Worm (Caenorhabditis elegans) whole organism, late embryonic: ENCODE data around the gene Y48G9A.11.

Experiments
- Y22D7AL.16 ChIP-seq: sonication (generic microtip); optimal IDR thresholded peaks from 2 replicates; lab custom pipeline; 2016; ENCODE audit warnings: missing genetic modification characterization, missing compliant biosample characterization
- fkh-10 ChIP-seq: fragments of 150-350 bp; optimal IDR thresholded peaks from 2 replicates; lab custom pipeline; 2014; ENCODE audit warnings: missing biosample characterization, missing genetic modification reagents, missing genetic modification characterization
- lin-11 ChIP-seq: fragments of 200-800 bp; sonication (Bioruptor generic); optimal IDR thresholded peaks from 2 replicates; lab custom pipeline; 2018; ENCODE audit warnings: mild to moderate bottlenecking, missing genetic modification characterization, missing compliant biosample characterization

ce11 chrIII:2090695-2091094, 26.0 kb downstream of the Y48G9A.11 start:
- TF ChIP-seq Y22D7AL.16 (tag; lab: Kevin White, UChicago) (no peak), fkh-10 (GFP tag; lab: Kevin White, UChicago) (no peak), lin-11 (no peak)
